Fruit fly (Drosophila melanogaster): ENCODE data around the gene CG15387.
A peak's percentile ranks its signal among the peaks of the same experiment; 100 is the strongest.

CG15387 gene

dm6 chr2L:2209002-2209401 is 17.1 kb downstream of the CG15387 start, which contains the start of gene CG33124:
TSS of gene CG33124 (minus strand) at chr2L:2209102.
- no peak for TF ChIP-seq CG11617 (GFP tag; optimal IDR thresholded peaks at IDR 0.05)
- TF ChIP-seq CG14711 (tag; optimal IDR thresholded peaks at IDR 0.05), result no peak
- TF ChIP-seq CG33017 (tag; optimal IDR thresholded peaks at IDR 0.05), result no peak
- no peak for TF ChIP-seq bab1 (GFP tag; optimal IDR thresholded peaks at IDR 0.05)
- no peak for TF ChIP-seq ovo (GFP tag; optimal IDR thresholded peaks at IDR 0.05)

- TF ChIP-seq kay (GFP tag; ENCODE audit: borderline replicate concordance) (no peak), Mnt (GFP tag; optimal IDR thresholded peaks at IDR 0.05) (no peak), CG5204 (GFP tag; optimal IDR thresholded peaks at IDR 0.05) (no peak), pad (GFP tag; optimal IDR thresholded peaks at IDR 0.05) (no peak), cic (GFP tag; optimal IDR thresholded peaks at IDR 0.05) (no peak), CG14711 (tag; optimal IDR thresholded peaks at IDR 0.05) (no peak), Clk (GFP tag; optimal IDR thresholded peaks at IDR 0.05) (no peak), Crg-1 (GFP tag; optimal IDR thresholded peaks at IDR 0.05) (no peak), toe (GFP tag; optimal IDR thresholded peaks at IDR 0.05) (no peak), CG33017 (tag; optimal IDR thresholded peaks at IDR 0.05) (no peak), Hr96 (GFP tag; optimal IDR thresholded peaks at IDR 0.05) (no peak), ovo (GFP tag; optimal IDR thresholded peaks at IDR 0.05) (no peak), CG1620 (GFP tag; optimal IDR thresholded peaks at IDR 0.05) (no peak), CG7101 (tag; optimal IDR thresholded peaks at IDR 0.05) (no peak)
These were observed 20.0 kb downstream of the CG15387 start, which contains the start of gene CG31668 for dm6 chr2L:2206066-2206465. TSS of gene CG31668 (minus strand) at chr2L:2206166.

dm6 chr2L:2202853-2203717 is 23.0 kb downstream of the CG15387 start:
- TF ChIP-seq kay (GFP tag; ENCODE audit: borderline replicate concordance), result peak; percentile 98
- TF ChIP-seq CG11617 (GFP tag; optimal IDR thresholded peaks at IDR 0.05), result peak; percentile 37
- no peak for TF ChIP-seq Hr96 (GFP tag; optimal IDR thresholded peaks at IDR 0.05)
- peak; percentile 22 for TF ChIP-seq Clk (GFP tag; optimal IDR thresholded peaks at IDR 0.05)
- peak; percentile 95 for TF ChIP-seq cic (GFP tag; optimal IDR thresholded peaks at IDR 0.05)
- no peak for TF ChIP-seq CG14711 (tag; optimal IDR thresholded peaks at IDR 0.05)
- TF ChIP-seq CG12768 (GFP tag; optimal IDR thresholded peaks at IDR 0.05), result peak; percentile 70
- TF ChIP-seq Crg-1 (GFP tag; optimal IDR thresholded peaks at IDR 0.05), result peak; percentile 49
- TF ChIP-seq CG1620 (GFP tag; optimal IDR thresholded peaks at IDR 0.05), result peak; percentile 1
- no peak for TF ChIP-seq cnc (optimal IDR thresholded peaks at IDR 0.05)
- TF ChIP-seq ovo (GFP tag; optimal IDR thresholded peaks at IDR 0.05), result peak; percentile 32
- peak; percentile 88 for TF ChIP-seq Mnt (GFP tag; optimal IDR thresholded peaks at IDR 0.05)
- peak; percentile 99 for TF ChIP-seq pad (GFP tag; optimal IDR thresholded peaks at IDR 0.05)
- TF ChIP-seq CG33017 (tag; optimal IDR thresholded peaks at IDR 0.05), result peak; percentile 1
- no peak for TF ChIP-seq CG5204 (GFP tag; optimal IDR thresholded peaks at IDR 0.05)
- TF ChIP-seq CG7045 (GFP tag; optimal IDR thresholded peaks at IDR 0.05), result peak; percentile 67
- TF ChIP-seq tj (GFP tag; optimal IDR thresholded peaks at IDR 0.05), result peak; percentile 82
- no peak for TF ChIP-seq CG7101 (tag; optimal IDR thresholded peaks at IDR 0.05)
- TF ChIP-seq bab1 (GFP tag; optimal IDR thresholded peaks at IDR 0.05), result peak; percentile 68
- peak; percentile 26 for TF ChIP-seq toe (GFP tag; optimal IDR thresholded peaks at IDR 0.05)

dm6 chr2L:2202018-2202852 is 23.9 kb downstream of the CG15387 start:
- TF ChIP-seq CG5204 (GFP tag; optimal IDR thresholded peaks at IDR 0.05) (peak; percentile 100), ovo (GFP tag; optimal IDR thresholded peaks at IDR 0.05) (peak; percentile 88), cnc (optimal IDR thresholded peaks at IDR 0.05) (no peak), CG14711 (tag; optimal IDR thresholded peaks at IDR 0.05) (peak; percentile 99), CG33017 (tag; optimal IDR thresholded peaks at IDR 0.05) (peak; percentile 100), cic (GFP tag; optimal IDR thresholded peaks at IDR 0.05) (peak; percentile 95), pad (GFP tag; optimal IDR thresholded peaks at IDR 0.05) (peak; percentile 89), Hr96 (GFP tag; optimal IDR thresholded peaks at IDR 0.05) (peak; percentile 99), bab1 (GFP tag; optimal IDR thresholded peaks at IDR 0.05) (peak; percentile 100), tj (GFP tag; optimal IDR thresholded peaks at IDR 0.05) (peak; percentile 100), toe (GFP tag; optimal IDR thresholded peaks at IDR 0.05) (peak; percentile 99), kay (GFP tag; ENCODE audit: borderline replicate concordance) (peak; percentile 97), CG1620 (GFP tag; optimal IDR thresholded peaks at IDR 0.05) (peak; percentile 99), CG12768 (GFP tag; optimal IDR thresholded peaks at IDR 0.05) (peak; percentile 100), Clk (GFP tag; optimal IDR thresholded peaks at IDR 0.05) (peak; percentile 99), Crg-1 (GFP tag; optimal IDR thresholded peaks at IDR 0.05) (peak; percentile 99), Mnt (GFP tag; optimal IDR thresholded peaks at IDR 0.05) (peak; percentile 96), CG11617 (GFP tag; optimal IDR thresholded peaks at IDR 0.05) (peak; percentile 100), CG7101 (tag; optimal IDR thresholded peaks at IDR 0.05) (peak; percentile 100), CG7045 (GFP tag; optimal IDR thresholded peaks at IDR 0.05) (peak; percentile 99)

- TF ChIP-seq Crg-1 (GFP tag; optimal IDR thresholded peaks at IDR 0.05) (peak; percentile 91), bab1 (GFP tag; optimal IDR thresholded peaks at IDR 0.05) (peak; percentile 85), CG14711 (tag; optimal IDR thresholded peaks at IDR 0.05) (peak; percentile 88), kay (GFP tag; ENCODE audit: borderline replicate concordance) (peak; percentile 97), CG12768 (GFP tag; optimal IDR thresholded peaks at IDR 0.05) (peak; percentile 97), Clk (GFP tag; optimal IDR thresholded peaks at IDR 0.05) (peak; percentile 89), ovo (GFP tag; optimal IDR thresholded peaks at IDR 0.05) (peak; percentile 90), CG7101 (tag; optimal IDR thresholded peaks at IDR 0.05) (peak; percentile 93), CG33017 (tag; optimal IDR thresholded peaks at IDR 0.05) (peak; percentile 94), CG7045 (GFP tag; optimal IDR thresholded peaks at IDR 0.05) (peak; percentile 96), CG11617 (GFP tag; optimal IDR thresholded peaks at IDR 0.05) (peak; percentile 96), Hr96 (GFP tag; optimal IDR thresholded peaks at IDR 0.05) (peak; percentile 88), CG5204 (GFP tag; optimal IDR thresholded peaks at IDR 0.05) (peak; percentile 96), toe (GFP tag; optimal IDR thresholded peaks at IDR 0.05) (peak; percentile 97), cic (GFP tag; optimal IDR thresholded peaks at IDR 0.05) (peak; percentile 69), CG1620 (GFP tag; optimal IDR thresholded peaks at IDR 0.05) (peak; percentile 86), tj (GFP tag; optimal IDR thresholded peaks at IDR 0.05) (no peak), pad (GFP tag; optimal IDR thresholded peaks at IDR 0.05) (peak; percentile 75), cnc (optimal IDR thresholded peaks at IDR 0.05) (no peak), Mnt (GFP tag; optimal IDR thresholded peaks at IDR 0.05) (peak; percentile 65)
These were observed 25.0 kb downstream of the CG15387 start for dm6 chr2L:2201107-2201561.

All from whole organism, adult.